Worm (Caenorhabditis elegans): Measurements from ENCODE around the gene F31E3.6.

F31E3.6 gene

DNA sequence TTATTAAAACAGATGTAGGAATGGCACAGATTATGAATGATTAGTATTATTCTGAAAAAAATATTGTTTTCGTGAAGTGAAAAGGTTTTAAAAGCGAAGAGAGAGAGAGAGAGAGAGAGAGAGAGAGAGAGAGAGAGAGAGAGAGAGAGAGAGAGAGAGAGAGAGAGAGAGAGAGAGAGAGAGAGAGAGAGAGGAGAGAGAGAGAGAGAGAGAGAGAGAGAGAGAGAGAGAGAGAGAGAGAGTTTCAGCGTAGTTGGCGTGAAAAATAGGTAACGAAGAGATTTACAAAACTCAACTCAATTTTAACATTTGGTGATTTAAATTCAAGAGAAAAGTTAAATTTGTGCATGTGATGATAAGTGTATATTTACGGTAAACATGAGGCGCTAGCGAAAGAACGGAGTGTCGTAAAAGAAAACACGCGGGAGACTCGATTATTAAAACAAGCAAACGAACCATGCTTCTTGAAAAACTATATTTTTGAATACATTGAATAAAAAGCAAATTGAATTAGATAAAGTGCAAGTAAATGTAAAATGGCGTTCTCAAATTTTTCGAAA lies 13.7 kb upstream of the F31E3.6 start, which contains the start of gene panl-2 (continued):
- TF ChIP-seq ztf-3 (GFP tag; optimal IDR thresholded peaks at IDR 0.05) (no peak), lin-35 (GFP tag; optimal IDR thresholded peaks at IDR 0.05) (peak in 1 of 3 experiments; percentile 52), dpff-1 (tag; optimal IDR thresholded peaks at IDR 0.05) (no peak), madf-6 (GFP tag; IDR thresholded peaks at IDR 0.05) (no peak), zfh-2 (GFP tag; conservative IDR thresholded peaks at IDR 0.05) (no peak), egrh-3 (GFP tag; IDR thresholded peaks at IDR 0.05) (peak; percentile 49; the same call in 1 of the 2 replicates), pha-4 (tag; optimal IDR thresholded peaks at IDR 0.05) (no peak), tlf-1 (GFP tag; optimal IDR thresholded peaks at IDR 0.05) (no peak), B0261.1 (tag; optimal IDR thresholded peaks at IDR 0.05) (no peak)

DNA sequence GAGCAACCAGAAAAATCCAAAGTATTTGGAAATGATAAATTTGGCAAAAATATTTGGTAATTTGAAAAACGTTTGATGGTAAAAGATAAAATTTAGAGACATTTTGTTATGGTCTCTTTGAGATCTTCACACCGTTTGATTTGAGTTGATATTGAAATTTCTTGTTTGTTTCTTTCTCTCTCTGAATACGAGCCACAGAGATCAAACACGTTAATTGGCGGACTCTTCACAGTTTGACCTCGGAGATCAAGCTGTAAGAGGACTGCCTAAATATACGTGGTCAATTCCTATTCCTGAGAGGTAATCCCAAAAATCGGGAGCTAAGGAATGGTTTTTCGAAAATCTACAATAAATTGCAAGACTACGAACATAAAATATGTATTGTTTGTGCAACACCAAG lies 13.2 kb upstream of the F31E3.6 start:
- no peak for TF ChIP-seq pha-4 (tag; optimal IDR thresholded peaks at IDR 0.05)
- no peak for TF ChIP-seq hmg-1.2 (GFP tag; IDR thresholded peaks at IDR 0.05)
- TF ChIP-seq sdz-38 (tag; optimal IDR thresholded peaks at IDR 0.05) = no peak
- TF ChIP-seq B0035.1 (tag; optimal IDR thresholded peaks at IDR 0.05) = no peak
- no peak for TF ChIP-seq mcd-1 (GFP tag; IDR thresholded peaks at IDR 0.05)
- no peak for TF ChIP-seq T07F8.4 (tag; optimal IDR thresholded peaks at IDR 0.05)
- TF ChIP-seq efl-1 (GFP tag; optimal IDR thresholded peaks at IDR 0.05) = peak; percentile 55
- no peak for TF ChIP-seq F57A8.1 (GFP tag; optimal IDR thresholded peaks at IDR 0.05)
- no peak for TF ChIP-seq lin-40 (tag; optimal IDR thresholded peaks at IDR 0.05)
- TF ChIP-seq lsl-1 (GFP tag; optimal IDR thresholded peaks at IDR 0.05) = no peak
- no peak for TF ChIP-seq madf-3 (GFP tag; IDR thresholded peaks at IDR 0.05)
- no peak for TF ChIP-seq C06A6.2 (GFP tag; conservative IDR thresholded peaks at IDR 0.05)
- no peak for TF ChIP-seq mxl-1 (tag; optimal IDR thresholded peaks at IDR 0.05)
- TF ChIP-seq tlf-1 (GFP tag; optimal IDR thresholded peaks at IDR 0.05) = no peak
- TF ChIP-seq bed-2 (GFP tag; IDR thresholded peaks at IDR 0.05) = no peak
- no peak for TF ChIP-seq snpc-3.4 (tag; optimal IDR thresholded peaks at IDR 0.05)
- TF ChIP-seq K12H6.12 (tag; optimal IDR thresholded peaks at IDR 0.05) = no peak
- TF ChIP-seq fkh-3 (tag; optimal IDR thresholded peaks at IDR 0.05) = no peak
- TF ChIP-seq athp-1 (tag; optimal IDR thresholded peaks at IDR 0.05) = no peak
- TF ChIP-seq let-526 (GFP tag; IDR thresholded peaks at IDR 0.05) = no peak
- TF ChIP-seq ceh-91 (GFP tag; IDR thresholded peaks at IDR 0.05) = no peak
- no peak for TF ChIP-seq akir-1 (GFP tag; optimal IDR thresholded peaks at IDR 0.05)
- TF ChIP-seq pbrm-1 (GFP tag; IDR thresholded peaks at IDR 0.05) = no peak
- peak; percentile 71 for TF ChIP-seq madf-6 (GFP tag; IDR thresholded peaks at IDR 0.05)
- 0 out of 2 replicates have a peak, but pooled peaks have one; percentile 6 for TF ChIP-seq madf-8 (GFP tag; conservative IDR thresholded peaks at IDR 0.05)
- no peak for TF ChIP-seq rec-8 (tag; optimal IDR thresholded peaks at IDR 0.05)

DNA sequence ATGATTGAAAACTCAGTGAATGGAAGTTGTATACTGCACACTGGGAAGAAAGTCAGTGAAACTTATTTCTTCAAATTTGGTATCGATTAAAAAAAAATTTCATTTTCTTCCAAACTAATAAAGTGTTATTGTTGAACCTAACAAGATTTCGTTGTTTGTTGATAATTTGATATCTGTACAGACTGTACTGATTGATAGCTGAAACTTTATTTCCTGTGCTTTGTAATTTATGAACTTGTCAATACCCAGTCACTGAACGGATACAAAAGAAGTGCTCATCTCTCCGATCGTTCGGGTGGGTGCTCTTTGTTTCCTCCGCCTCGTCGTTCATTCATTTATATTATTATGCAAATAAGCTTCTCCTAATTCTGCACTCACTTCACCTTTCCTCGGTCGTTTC lies 12.8 kb upstream of the F31E3.6 start, which contains the start of gene F31E3.12:
Gene F31E3.12 (plus strand): TSS at position 301 of the 400 bp plus-strand sequence.
- TF ChIP-seq madf-8 (GFP tag; conservative IDR thresholded peaks at IDR 0.05) = no peak
- no peak for TF ChIP-seq nhr-179 (tag; optimal IDR thresholded peaks at IDR 0.05)
- TF ChIP-seq nfyb-1 (GFP tag; IDR thresholded peaks at IDR 0.05) = no peak
- no peak for TF ChIP-seq egl-18 (GFP tag; IDR thresholded peaks at IDR 0.05)
- TF ChIP-seq ceh-58 (GFP tag; IDR thresholded peaks at IDR 0.05) = no peak

All from whole organism, young adult.